Worm (Caenorhabditis elegans): ENCODE results near the gene fbxb-59.

DNA sequence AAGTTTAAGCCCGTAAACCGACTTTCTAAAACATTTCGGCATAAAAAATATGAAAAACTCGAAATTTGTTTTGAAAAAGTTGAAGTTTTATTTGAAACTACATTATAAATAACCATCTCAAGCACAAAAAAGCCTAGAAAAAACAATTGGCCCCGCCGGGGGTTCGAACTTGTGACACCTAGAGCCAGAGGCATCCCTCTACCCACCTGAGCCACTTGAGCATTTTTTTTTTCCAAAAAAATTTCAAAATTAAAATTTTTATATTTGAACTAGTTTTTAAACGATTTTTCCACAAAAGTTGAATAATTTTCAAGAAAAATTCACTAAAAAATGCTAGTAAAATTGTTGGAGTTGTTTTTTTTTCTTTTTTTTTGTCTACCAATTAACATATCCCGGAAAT lies 17.7 kb upstream of the fbxb-59 start:
- TF ChIP-seq dao-5 (tag; optimal IDR thresholded peaks at IDR 0.05) (no peak), W03F9.2 (tag; optimal IDR thresholded peaks at IDR 0.05) (no peak)
